Worm (Caenorhabditis elegans) whole organism, mixed stage, embryonic: Measurements from ENCODE around the gene hmg-1.2.

Experiments
- M03D4.4 ChIP-seq: sonication (generic microtip); optimal IDR thresholded peaks from 2 replicates; lab custom pipeline; 2017; ENCODE audit warnings: mild to moderate bottlenecking, missing genetic modification characterization, missing compliant biosample characterization
- bed-3 ChIP-seq: fragments of 200-800 bp; sonication (Bioruptor generic); optimal IDR thresholded peaks from 3 replicates; lab custom pipeline; 2018; ENCODE audit warnings: mild to moderate bottlenecking, missing genetic modification characterization, moderate library complexity, missing compliant biosample characterization
- ceh-39 ChIP-seq: fragments of 150-350 bp; optimal IDR thresholded peaks from 2 replicates; lab custom pipeline; 2014; ENCODE audit warnings: missing biosample characterization, missing genetic modification characterization
- ceh-43 ChIP-seq: fragments of 200-800 bp; sonication (Bioruptor generic); optimal IDR thresholded peaks from 2 replicates; lab custom pipeline; 2018; ENCODE audit warnings: mild to moderate bottlenecking, missing genetic modification characterization, moderate library complexity, missing compliant biosample characterization
- ceh-83 ChIP-seq: fragments of 200-800 bp; sonication (Bioruptor generic); optimal IDR thresholded peaks from 2 replicates; lab custom pipeline; 2018; ENCODE audit warnings: mild to moderate bottlenecking, missing genetic modification characterization, missing compliant biosample characterization
- ces-1 ChIP-seq: fragments of 150-350 bp; optimal IDR thresholded peaks from 2 replicates; lab custom pipeline; 2014; ENCODE audit warnings: missing biosample characterization, missing genetic modification reagents, missing genetic modification characterization
- cnd-1 ChIP-seq: fragments of 200-800 bp; sonication (Bioruptor generic); optimal IDR thresholded peaks from 2 replicates; lab custom pipeline; 2018; ENCODE audit warnings: mild to moderate bottlenecking, missing genetic modification characterization, missing compliant biosample characterization
- drap-1 ChIP-seq: fragments of 200-800 bp; sonication (Bioruptor generic); optimal IDR thresholded peaks from 3 replicates; lab custom pipeline; 2018; ENCODE audit warnings: mild to moderate bottlenecking, missing genetic modification characterization, missing compliant biosample characterization
- elt-1 ChIP-seq: sonication (generic microtip); optimal IDR thresholded peaks from 2 replicates; lab custom pipeline; 2017; ENCODE audit warnings: missing genetic modification characterization, mild to moderate bottlenecking, missing compliant biosample characterization, antibody characterized with exemption, moderate library complexity, borderline replicate concordance; ENCODE audit not compliant: insufficient read depth
- elt-3 ChIP-seq: fragments of 150-350 bp; optimal IDR thresholded peaks from 2 replicates; lab custom pipeline; 2014; ENCODE audit warnings: missing biosample characterization, missing genetic modification characterization
- flh-1 ChIP-seq: fragments of 200-800 bp; sonication (Bioruptor generic); optimal IDR thresholded peaks from 2 replicates; lab custom pipeline; 2018; ENCODE audit warnings: mild to moderate bottlenecking, missing genetic modification characterization, moderate library complexity, missing compliant biosample characterization
- hlh-1 ChIP-seq: fragments of 150-350 bp; optimal IDR thresholded peaks from 2 replicates; lab custom pipeline; 2014; ENCODE audit warnings: missing biosample characterization, missing genetic modification reagents, missing genetic modification characterization
- lin-13 ChIP-seq: fragments of 150-350 bp; optimal IDR thresholded peaks from 2 replicates; lab custom pipeline; 2014; ENCODE audit warnings: missing biosample characterization, missing genetic modification characterization
- lin-32 ChIP-seq: fragments of 200-800 bp; sonication (Bioruptor generic); optimal IDR thresholded peaks from 2 replicates; lab custom pipeline; 2018; ENCODE audit warnings: mild to moderate bottlenecking, missing genetic modification characterization, missing compliant biosample characterization
- lsy-2 ChIP-seq: fragments of 150-350 bp; optimal IDR thresholded peaks from 2 replicates; lab custom pipeline; 2014; ENCODE audit warnings: missing biosample characterization, missing genetic modification characterization
- mab-5 ChIP-seq: fragments of 150-350 bp; optimal IDR thresholded peaks from 2 replicates; lab custom pipeline; 2014; ENCODE audit warnings: missing biosample characterization, missing genetic modification characterization
- mep-1 ChIP-seq: fragments of 150-350 bp; optimal IDR thresholded peaks from 2 replicates; lab custom pipeline; 2017; ENCODE audit warnings: missing biosample characterization, missing genetic modification reagents, missing genetic modification characterization, inconsistent platforms
- nhr-2 ChIP-seq: fragments of 150-350 bp; optimal IDR thresholded peaks from 2 replicates; lab custom pipeline; 2014; ENCODE audit warnings: missing biosample characterization, missing genetic modification characterization
- nhr-237 ChIP-seq: fragments of 150-350 bp; optimal IDR thresholded peaks from 2 replicates; lab custom pipeline; 2014; ENCODE audit warnings: missing biosample characterization, missing genetic modification characterization
- nhr-76 ChIP-seq: sonication (generic microtip); optimal IDR thresholded peaks from 2 replicates; lab custom pipeline; 2017; ENCODE audit warnings: missing biosample characterization, missing genetic modification characterization
- pha-4 ChIP-seq: fragments of 150-350 bp; optimal IDR thresholded peaks from 2 replicates; lab custom pipeline; 2018; ENCODE audit warnings: missing biosample characterization, missing genetic modification reagents, missing genetic modification characterization
- sem-2 ChIP-seq: fragments of 200-800 bp; sonication (Bioruptor generic); optimal IDR thresholded peaks from 2 replicates; lab custom pipeline; 2018; ENCODE audit warnings: mild to moderate bottlenecking, missing genetic modification characterization, missing compliant biosample characterization
- tbx-8 ChIP-seq: fragments of 200-800 bp; sonication (Bioruptor generic); optimal IDR thresholded peaks from 2 replicates; lab custom pipeline; 2018; ENCODE audit warnings: mild to moderate bottlenecking, missing genetic modification characterization, moderate library complexity, missing compliant biosample characterization
- unc-120 ChIP-seq: sonication (generic microtip); optimal IDR thresholded peaks from 2 replicates; lab custom pipeline; 2017; ENCODE audit warnings: missing genetic modification characterization, missing compliant biosample characterization; ENCODE audit not compliant: poor library complexity, severe bottlenecking
- unc-39 ChIP-seq: fragments of 150-350 bp; optimal IDR thresholded peaks from 2 replicates; lab custom pipeline; 2014; ENCODE audit warnings: missing biosample characterization, missing genetic modification characterization
- unc-62 ChIP-seq: fragments of 150-350 bp; optimal IDR thresholded peaks from 2 replicates; lab custom pipeline; 2014; ENCODE audit warnings: missing biosample characterization, missing genetic modification reagents, missing genetic modification characterization
- zip-8 ChIP-seq: fragments of 150-350 bp; optimal IDR thresholded peaks from 2 replicates; lab custom pipeline; 2014; ENCODE audit warnings: missing biosample characterization, missing genetic modification characterization

Gene hmg-1.2

DNA sequence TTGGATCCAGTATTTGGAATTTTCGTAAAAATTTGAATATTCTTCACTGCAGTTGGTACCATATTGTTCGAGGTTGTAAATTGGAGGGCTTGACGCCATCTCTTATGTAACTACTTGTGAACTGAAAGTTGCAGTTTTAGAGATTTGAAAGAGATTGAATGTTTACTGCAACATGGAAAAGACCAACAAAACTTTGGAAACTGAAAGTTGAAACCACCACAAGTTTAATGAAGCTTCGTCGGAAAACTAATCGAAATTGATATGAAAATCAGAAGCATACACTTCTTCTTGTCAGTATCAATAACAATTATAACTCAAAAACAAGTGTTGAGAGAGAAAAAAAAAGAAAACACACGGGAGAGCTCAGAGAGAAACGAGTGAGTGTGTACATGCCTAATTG is 12.1 kb upstream of the hmg-1.2 start, which contains the start of gene srg-7:
Gene srg-7 (minus strand): TSS at position 101 of the 400 bp plus-strand sequence.
- TF ChIP-seq unc-62 (GFP tag; lab: Kevin White, UChicago) (no peak), ceh-43 (GFP tag; lab: Kevin White, UChicago) (no peak), sem-2 (GFP tag; lab: Kevin White, UChicago) (no peak), unc-120 (tag; lab: Kevin White, UChicago) (no peak), drap-1 (no peak), lin-32 (GFP tag; lab: Kevin White, UChicago) (no peak)

DNA sequence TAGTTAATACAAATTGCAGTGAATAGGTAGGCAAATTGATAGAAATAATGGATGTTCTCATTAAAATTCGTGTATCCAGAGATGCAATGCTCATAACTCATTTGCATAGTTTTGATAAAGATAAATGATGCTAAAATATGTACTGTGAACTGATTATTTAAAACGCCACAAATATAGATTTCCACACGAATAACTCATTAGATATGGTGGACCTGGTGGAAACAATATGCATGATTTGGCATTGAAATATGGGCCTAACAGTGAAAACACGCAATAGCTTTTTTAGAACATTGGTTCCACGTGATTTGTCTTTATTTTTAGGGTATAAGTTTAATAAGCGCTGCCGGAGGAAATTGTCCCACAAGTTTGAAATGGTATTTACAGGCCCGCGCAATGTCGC is 9.9 kb upstream of the hmg-1.2 start, which contains the start of gene srg-3:
Gene srg-3 (minus strand): TSS at position 101 of the 400 bp plus-strand sequence.
- TF ChIP-seq unc-120 (tag; lab: Kevin White, UChicago) = no peak
- TF ChIP-seq M03D4.4 (tag; lab: Kevin White, UChicago) = no peak
- no peak for TF ChIP-seq nhr-76 (tag; lab: Kevin White, UChicago)
- TF ChIP-seq nhr-237 (tag; lab: Kevin White, UChicago) = no peak
- TF ChIP-seq tbx-8 (GFP tag; lab: Kevin White, UChicago) = no peak
- no peak for TF ChIP-seq zip-8 (tag; lab: Kevin White, UChicago)
- TF ChIP-seq bed-3 (GFP tag; lab: Kevin White, UChicago) = no peak
- TF ChIP-seq cnd-1 (tag; lab: Kevin White, UChicago) = no peak
- TF ChIP-seq ceh-39 (tag; lab: Kevin White, UChicago) = no peak
- TF ChIP-seq nhr-2 (tag; lab: Kevin White, UChicago) = no peak
- TF ChIP-seq sem-2 (GFP tag; lab: Kevin White, UChicago) = no peak
- no peak for TF ChIP-seq lin-13 (tag; lab: Kevin White, UChicago)
- TF ChIP-seq pha-4 (tag; lab: Kevin White, UChicago) = no peak
- TF ChIP-seq unc-39 = no peak
- TF ChIP-seq mab-5 = no peak
- no peak for TF ChIP-seq lin-32 (GFP tag; lab: Kevin White, UChicago)
- no peak for TF ChIP-seq lsy-2 (tag; lab: Kevin White, UChicago)
- no peak for TF ChIP-seq elt-3 (tag; lab: Kevin White, UChicago)
- TF ChIP-seq elt-1 (tag; lab: Kevin White, UChicago) = no peak
- no peak for TF ChIP-seq ceh-83 (GFP tag; lab: Kevin White, UChicago)

DNA sequence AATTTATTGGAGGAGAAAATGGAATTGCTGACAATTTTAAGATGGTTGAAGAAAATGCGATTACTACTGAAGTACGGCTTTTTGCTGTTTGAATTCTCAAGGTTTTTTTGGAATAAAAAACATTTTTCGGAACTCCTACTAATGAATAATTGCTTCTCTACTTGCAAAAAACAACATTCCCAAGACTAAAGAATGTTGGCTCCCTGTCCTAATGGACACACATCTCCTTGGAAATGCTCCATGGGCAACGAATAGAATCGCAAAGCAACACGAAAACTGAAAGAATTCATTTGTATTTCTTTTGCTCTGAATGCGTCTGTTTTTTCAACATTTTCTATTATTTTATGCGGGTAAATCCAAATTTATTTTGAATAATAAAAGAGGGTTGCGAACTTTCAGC is 7.3 kb upstream of the hmg-1.2 start, which contains the start of gene C18F10.2:
Gene C18F10.2 (plus strand): TSS at position 301 of the 400 bp plus-strand sequence.
- TF ChIP-seq hlh-1 = no peak

DNA sequence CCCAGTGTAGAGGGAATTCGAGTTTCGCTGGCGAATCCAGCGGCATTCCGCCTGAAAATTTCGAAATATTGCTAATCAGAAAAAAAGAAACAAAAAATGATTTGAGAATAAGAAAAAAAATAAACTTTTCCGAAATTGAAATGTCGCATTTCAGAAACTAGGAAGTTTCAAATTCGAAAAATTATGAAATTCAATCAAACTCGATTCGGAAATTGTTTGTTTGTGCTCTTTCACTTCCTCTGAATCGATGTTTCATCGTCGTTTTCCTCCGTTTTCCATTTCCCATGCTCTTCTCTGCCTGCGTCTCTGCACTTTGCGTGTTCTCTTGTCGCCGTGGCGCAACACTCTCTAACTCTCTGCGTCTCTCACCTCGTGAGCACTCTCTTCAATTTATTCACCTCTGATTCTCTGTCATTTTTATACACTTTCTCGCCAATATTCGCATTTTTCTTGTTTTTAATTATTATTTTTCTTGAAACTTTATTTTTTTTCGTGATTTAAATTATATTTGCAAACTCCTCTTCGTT is 1.8 kb upstream of the hmg-1.2 start, which contains the start of gene C18F10.7:
Gene C18F10.7 (minus strand): TSS at position 51 of the 527 bp plus-strand sequence.
- TF ChIP-seq lin-13 (tag; lab: Kevin White, UChicago) (peak; percentile 21), ces-1 (GFP tag; lab: Kevin White, UChicago) (peak; percentile 51), tbx-8 (GFP tag; lab: Kevin White, UChicago) (no peak), pha-4 (tag; lab: Kevin White, UChicago) (peak; percentile 48), mep-1 (tag; lab: Kevin White, UChicago) (peak; percentile 45), lin-32 (GFP tag; lab: Kevin White, UChicago) (no peak)

DNA sequence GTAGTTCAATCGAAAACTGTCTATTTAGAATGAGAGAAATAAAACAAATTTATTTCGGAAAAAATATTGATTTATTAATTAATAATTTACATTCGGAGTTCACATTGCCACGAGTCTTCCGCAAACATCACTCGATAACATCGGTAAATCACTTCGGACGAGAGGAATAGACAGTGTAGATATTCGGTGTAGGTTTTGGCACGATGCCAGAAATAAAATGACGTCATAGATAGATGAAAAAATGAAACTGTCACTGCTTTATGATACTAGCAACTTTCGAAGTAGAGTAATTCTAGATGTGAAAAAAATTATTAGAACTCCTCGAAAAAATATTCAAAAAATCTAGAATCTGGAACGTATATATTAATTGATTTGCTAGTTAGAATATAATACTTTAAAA is 727 bp upstream of the hmg-1.2 start:
- TF ChIP-seq zip-8 (tag; lab: Kevin White, UChicago) = peak; percentile 72
- TF ChIP-seq flh-1 (GFP tag; lab: Kevin White, UChicago) = no peak
- TF ChIP-seq, all 35 proteins: peak for 1

DNA sequence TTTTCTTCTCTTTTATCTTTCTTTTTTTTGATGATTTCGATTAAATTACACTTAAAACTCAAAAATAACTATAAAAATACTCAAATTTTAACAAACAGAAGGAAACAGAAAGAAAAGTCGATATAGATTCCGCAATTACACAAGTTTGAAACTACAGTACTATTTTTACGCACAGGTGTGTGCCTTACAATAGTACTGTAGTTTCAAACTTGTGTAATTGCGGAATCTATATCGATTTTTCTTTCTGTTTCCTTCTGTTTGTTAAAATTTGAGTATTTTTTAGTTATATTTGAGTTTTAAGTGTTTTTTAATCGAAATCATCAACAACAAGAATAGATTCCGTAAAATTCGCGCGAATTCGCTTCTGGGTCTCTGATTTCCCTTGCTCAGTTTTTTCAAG is 2.8 kb downstream of the hmg-1.2 start:
- TF ChIP-seq ces-1 (GFP tag; lab: Kevin White, UChicago) = no peak
- TF ChIP-seq, all 35 proteins: peak for 0
